Worm (Caenorhabditis elegans) whole organism, L2 larva: ENCODE results near the gene T22C8.1.

Source experiments
- C34F6.9 ChIP-seq: fragments of 150-350 bp; optimal IDR thresholded peaks from 2 replicates; lab custom pipeline; 2014; ENCODE audit warnings: missing biosample characterization, missing genetic modification characterization
- F13H6.1 ChIP-seq: sonication (generic microtip); optimal IDR thresholded peaks from 2 replicates; lab custom pipeline; 2016; ENCODE audit warnings: missing genetic modification characterization, missing compliant biosample characterization
- R02D3.7 ChIP-seq: fragments of 150-350 bp; optimal IDR thresholded peaks from 2 replicates; lab custom pipeline; 2014; ENCODE audit warnings: missing biosample characterization, missing genetic modification characterization
- Y55F3AM.14 ChIP-seq: fragments of 200-800 bp; sonication (Bioruptor generic); optimal IDR thresholded peaks from 2 replicates; lab custom pipeline; 2018; ENCODE audit warnings: mild to moderate bottlenecking, missing genetic modification characterization, missing compliant biosample characterization
- ZK546.5 ChIP-seq: sonication (generic microtip); optimal IDR thresholded peaks from 2 replicates; lab custom pipeline; 2017; ENCODE audit warnings: missing biosample characterization, missing genetic modification characterization
- alr-1 ChIP-seq: fragments of 150-350 bp; optimal IDR thresholded peaks from 2 replicates; lab custom pipeline; 2014; ENCODE audit warnings: missing biosample characterization, missing genetic modification characterization
- aly-2 ChIP-seq: fragments of 150-350 bp; optimal IDR thresholded peaks from 2 replicates; lab custom pipeline; 2014; ENCODE audit warnings: missing biosample characterization, missing genetic modification characterization
- ama-1 ChIP-seq: fragments of 150-350 bp; optimal IDR thresholded peaks from 2 replicates; lab custom pipeline; 2018; ENCODE audit warnings: inconsistent platforms
- blmp-1 ChIP-seq: sonication (generic microtip); optimal IDR thresholded peaks from 2 replicates; lab custom pipeline; 2017; ENCODE audit warnings: missing genetic modification characterization, mild to moderate bottlenecking, missing compliant biosample characterization, antibody characterized with exemption, moderate library complexity; ENCODE audit not compliant: insufficient read depth
- ceh-16 ChIP-seq: fragments of 150-350 bp; optimal IDR thresholded peaks from 2 replicates; lab custom pipeline; 2014; ENCODE audit warnings: missing biosample characterization, missing genetic modification characterization
- ceh-82 ChIP-seq: fragments of 150-350 bp; optimal IDR thresholded peaks from 2 replicates; lab custom pipeline; 2014; ENCODE audit warnings: missing biosample characterization, missing genetic modification characterization
- crh-2 ChIP-seq: sonication (generic microtip); optimal IDR thresholded peaks from 2 replicates; lab custom pipeline; 2017; ENCODE audit warnings: missing biosample characterization, missing genetic modification characterization
- dmd-4 ChIP-seq: sonication (generic microtip); optimal IDR thresholded peaks from 2 replicates; lab custom pipeline; 2017; ENCODE audit warnings: missing biosample characterization, missing genetic modification characterization
- egl-27 ChIP-seq: sonication (generic microtip); optimal IDR thresholded peaks from 3 replicates; lab custom pipeline; 2017; ENCODE audit warnings: missing biosample characterization, missing genetic modification reagents, missing genetic modification characterization
- elt-1 ChIP-seq: fragments of 150-350 bp; optimal IDR thresholded peaks from 2 replicates; lab custom pipeline; 2014; ENCODE audit warnings: missing biosample characterization, missing genetic modification characterization
- elt-3 ChIP-seq: sonication (generic microtip); optimal IDR thresholded peaks from 2 replicates; lab custom pipeline; 2017; ENCODE audit warnings: missing biosample characterization, missing genetic modification characterization
- fos-1 ChIP-seq: fragments of 150-350 bp; optimal IDR thresholded peaks from 2 replicates; lab custom pipeline; 2014; ENCODE audit warnings: missing biosample characterization, missing genetic modification characterization
- gmeb-1 ChIP-seq: fragments of 150-350 bp; optimal IDR thresholded peaks from 2 replicates; lab custom pipeline; 2014; ENCODE audit warnings: missing biosample characterization, missing genetic modification characterization
- lin-11 ChIP-seq: fragments of 150-350 bp; sonication (generic microtip); optimal IDR thresholded peaks from 2 replicates; lab custom pipeline; 2014; ENCODE audit warnings: missing biosample characterization, missing genetic modification characterization, inconsistent platforms, mixed read lengths
- lin-13 ChIP-seq: fragments of 150-350 bp; optimal IDR thresholded peaks from 2 replicates; lab custom pipeline; 2014; ENCODE audit warnings: missing biosample characterization, missing genetic modification reagents, missing genetic modification characterization
- lin-39 ChIP-seq: fragments of 150-350 bp; optimal IDR thresholded peaks from 2 replicates; lab custom pipeline; 2014; ENCODE audit warnings: missing biosample characterization, missing genetic modification reagents, missing genetic modification characterization
- lsy-2 ChIP-seq, 2 experiments: fragments of 150-350 bp in 1 of 2; sonication (generic microtip) in 1 of 2; optimal IDR thresholded peaks; 2 replicates each; lab custom pipeline; 2014 to 2017; ENCODE audit warnings: missing biosample characterization in 2 of 2, missing genetic modification characterization in 2 of 2
- mab-5 ChIP-seq: fragments of 150-350 bp; optimal IDR thresholded peaks from 2 replicates; lab custom pipeline; 2014; ENCODE audit warnings: missing biosample characterization, missing genetic modification characterization
- mbf-1 ChIP-seq: sonication (generic microtip); optimal IDR thresholded peaks from 2 replicates; lab custom pipeline; 2017; ENCODE audit warnings: missing biosample characterization, missing genetic modification characterization
- mdl-1 ChIP-seq, 2 experiments: fragments of 150-350 bp in 1 of 2; sonication (generic microtip) in 1 of 2; optimal IDR thresholded peaks; 2 replicates each; lab custom pipeline; 2017; ENCODE audit warnings: missing biosample characterization in 2 of 2, missing genetic modification characterization in 2 of 2
- nhr-10 ChIP-seq: sonication (generic microtip); optimal IDR thresholded peaks from 2 replicates; lab custom pipeline; 2017; ENCODE audit warnings: missing biosample characterization, missing genetic modification characterization
- nhr-11 ChIP-seq: fragments of 150-350 bp; optimal IDR thresholded peaks from 2 replicates; lab custom pipeline; 2014; ENCODE audit warnings: missing biosample characterization, missing genetic modification characterization
- nhr-12 ChIP-seq: fragments of 150-350 bp; optimal IDR thresholded peaks from 2 replicates; lab custom pipeline; 2014; ENCODE audit warnings: missing biosample characterization, missing genetic modification characterization
- nhr-129 ChIP-seq: fragments of 150-350 bp; optimal IDR thresholded peaks from 2 replicates; lab custom pipeline; 2014; ENCODE audit warnings: missing biosample characterization, missing genetic modification characterization
- nhr-21 ChIP-seq: fragments of 150-350 bp; optimal IDR thresholded peaks from 2 replicates; lab custom pipeline; 2014; ENCODE audit warnings: missing biosample characterization, missing genetic modification characterization
- nhr-23 ChIP-seq: fragments of 150-350 bp; optimal IDR thresholded peaks from 2 replicates; lab custom pipeline; 2014; ENCODE audit warnings: missing biosample characterization, missing genetic modification reagents, missing genetic modification characterization
- nhr-237 ChIP-seq: fragments of 150-350 bp; optimal IDR thresholded peaks from 2 replicates; lab custom pipeline; 2014; ENCODE audit warnings: missing biosample characterization, missing genetic modification characterization
- nhr-25 ChIP-seq: fragments of 150-350 bp; sonication (generic microtip); optimal IDR thresholded peaks from 3 replicates; lab custom pipeline; 2014; ENCODE audit warnings: missing biosample characterization, missing genetic modification characterization
- nhr-6 ChIP-seq: fragments of 150-350 bp; optimal IDR thresholded peaks from 2 replicates; lab custom pipeline; 2014; ENCODE audit warnings: missing biosample characterization, missing genetic modification characterization
- nhr-77 ChIP-seq: fragments of 150-350 bp; optimal IDR thresholded peaks from 2 replicates; lab custom pipeline; 2014; ENCODE audit warnings: missing biosample characterization, missing genetic modification characterization
- peb-1 ChIP-seq: fragments of 150-350 bp; optimal IDR thresholded peaks from 2 replicates; lab custom pipeline; 2014; ENCODE audit warnings: missing biosample characterization, missing genetic modification characterization
- sem-4 ChIP-seq: fragments of 150-350 bp; optimal IDR thresholded peaks from 2 replicates; lab custom pipeline; 2014; ENCODE audit warnings: missing biosample characterization, missing genetic modification reagents, missing genetic modification characterization
- skn-1 ChIP-seq: sonication (generic microtip); optimal IDR thresholded peaks from 2 replicates; lab custom pipeline; 2017; ENCODE audit warnings: missing biosample characterization, missing genetic modification characterization
- sma-3 ChIP-seq: sonication (generic microtip); optimal IDR thresholded peaks from 2 replicates; lab custom pipeline; 2016; ENCODE audit warnings: missing genetic modification reagents, missing genetic modification characterization, missing compliant biosample characterization
- sma-9 ChIP-seq, 2 experiments: fragments of 150-350 bp in 1 of 2; sonication (generic microtip) in 1 of 2; optimal IDR thresholded peaks; 2 replicates each; lab custom pipeline; 2014 to 2016; ENCODE audit warnings: missing genetic modification characterization in 2 of 2, mild to moderate bottlenecking in 1 of 2, missing biosample characterization in 1 of 2, missing compliant biosample characterization in 1 of 2, missing genetic modification reagents in 1 of 2, moderate library complexity in 1 of 2
- snpc-4 ChIP-seq: fragments of 150-350 bp; optimal IDR thresholded peaks from 2 replicates; lab custom pipeline; 2014; ENCODE audit warnings: missing biosample characterization, missing genetic modification characterization
- unc-39 ChIP-seq: fragments of 150-350 bp; optimal IDR thresholded peaks from 2 replicates; lab custom pipeline; 2014; ENCODE audit warnings: missing biosample characterization, missing genetic modification characterization
- unc-55 ChIP-seq: fragments of 150-350 bp; sonication (generic microtip); optimal IDR thresholded peaks from 3 replicates; lab custom pipeline; 2014; ENCODE audit warnings: missing biosample characterization, missing genetic modification reagents, missing genetic modification characterization
- unc-62 ChIP-seq: fragments of 150-350 bp; optimal IDR thresholded peaks from 2 replicates; lab custom pipeline; 2014; ENCODE audit warnings: missing biosample characterization, missing genetic modification reagents, missing genetic modification characterization
- zag-1 ChIP-seq: fragments of 150-350 bp; optimal IDR thresholded peaks from 2 replicates; lab custom pipeline; 2014; ENCODE audit warnings: missing biosample characterization, missing genetic modification characterization
- ztf-1 ChIP-seq: fragments of 200-800 bp; sonication (Bioruptor generic); conservative IDR thresholded peaks from 2 replicates; pipeline ENCODE4 v1.3.6; 2022; ENCODE audit warnings: missing genetic modification characterization, missing compliant biosample characterization
- ztf-11 ChIP-seq: sonication (generic microtip); optimal IDR thresholded peaks from 2 replicates; lab custom pipeline; 2017; ENCODE audit warnings: missing biosample characterization, missing genetic modification characterization
- ztf-4 ChIP-seq: fragments of 150-350 bp; optimal IDR thresholded peaks from 2 replicates; lab custom pipeline; 2014; ENCODE audit warnings: missing biosample characterization, missing genetic modification characterization

T22C8.1 gene

DNA sequence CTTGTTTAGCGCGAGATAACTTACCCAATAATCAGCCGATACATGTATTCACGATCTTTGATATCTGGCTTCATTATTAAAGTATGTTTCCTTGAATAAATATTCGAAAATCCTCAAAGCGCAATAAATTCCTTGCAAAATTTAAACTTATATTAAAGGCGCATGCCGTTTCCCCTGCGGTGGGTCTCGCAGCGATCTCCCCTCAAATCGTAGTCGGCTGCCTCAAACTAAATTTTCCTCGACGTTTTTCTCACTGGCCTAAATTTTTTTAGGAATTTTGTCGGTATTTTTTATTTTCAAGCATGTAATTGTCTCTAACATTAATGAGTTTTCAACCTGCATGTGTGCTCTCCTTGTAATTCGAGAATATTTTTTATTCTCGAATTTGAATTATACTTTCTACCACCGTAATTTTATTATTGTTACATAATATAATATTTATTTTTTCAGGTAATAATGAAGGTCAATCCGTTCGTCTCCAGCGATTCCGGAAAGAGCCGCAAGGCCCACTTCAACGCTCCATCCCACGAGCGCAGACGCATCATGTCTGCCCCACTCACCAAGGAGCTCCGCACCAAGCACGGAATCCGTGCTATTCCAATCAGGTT, 10.1 kb upstream of the T22C8.1 start, which contains the start of the genes cpf-1 and rpl-26:
Gene cpf-1, minus strand, starts transcription at position 104 of the 608 bp plus-strand sequence.
Gene rpl-26, plus strand, starts transcription at position 449 of the 608 bp plus-strand sequence.
- TF ChIP-seq lin-39 (tag; lab: Kevin White, UChicago) (no peak), zag-1 (tag; lab: Kevin White, UChicago) (no peak), C34F6.9 (tag; lab: Kevin White, UChicago) (peak; percentile 77), sma-3 (GFP tag; lab: Kevin White, UChicago) (peak; percentile 4), elt-3 (tag; lab: Kevin White, UChicago) (no peak), unc-39 (tag; lab: Kevin White, UChicago) (no peak), nhr-237 (no peak), mbf-1 (tag; lab: Kevin White, UChicago) (no peak), lin-11 (tag; lab: Kevin White, UChicago) (no peak), ztf-11 (no peak), nhr-129 (tag; lab: Kevin White, UChicago) (peak; percentile 47), alr-1 (tag; lab: Kevin White, UChicago) (no peak), R02D3.7 (tag; lab: Kevin White, UChicago) (no peak), lin-13 (no peak), skn-1 (no peak), ceh-16 (no peak), Y55F3AM.14 (GFP tag; lab: Kevin White, UChicago) (no peak), blmp-1 (tag; lab: Kevin White, UChicago) (no peak), unc-55 (GFP tag; lab: Kevin White, UChicago) (peak; percentile 75), nhr-10 (tag; lab: Kevin White, UChicago) (no peak), ztf-4 (tag; lab: Kevin White, UChicago) (no peak), fos-1 (peak; percentile 33), ama-1 (lab: Kevin White, UChicago) (no peak), nhr-21 (tag; lab: Kevin White, UChicago) (no peak), elt-1 (tag; lab: Kevin White, UChicago) (no peak), gmeb-1 (tag; lab: Kevin White, UChicago) (peak; percentile 71), mab-5 (no peak), sma-9 (GFP tag; optimal IDR thresholded peaks at IDR 0.05; lab: Kevin White, UChicago) (peak; percentile 24), sma-9 (tag; optimal IDR thresholded peaks at IDR 0.05; lab: Kevin White, UChicago) (no peak), snpc-4 (tag; lab: Kevin White, UChicago) (peak; percentile 75), nhr-11 (no peak), sem-4 (peak; percentile 49), aly-2 (tag; lab: Kevin White, UChicago) (no peak), lsy-2 (tag; optimal IDR thresholded peaks at IDR 0.05; lab: Kevin White, UChicago) (peak; percentile 22 to 89), nhr-23 (no peak), ZK546.5 (tag; lab: Kevin White, UChicago) (no peak), ceh-82 (tag; lab: Kevin White, UChicago) (no peak), peb-1 (tag; lab: Kevin White, UChicago) (no peak), unc-62 (GFP tag; lab: Kevin White, UChicago) (no peak), egl-27 (tag; lab: Kevin White, UChicago) (no peak), F13H6.1 (tag; lab: Kevin White, UChicago) (no peak), crh-2 (tag; lab: Kevin White, UChicago) (peak; percentile 60), ztf-1 (no peak), nhr-25 (tag; lab: Kevin White, UChicago) (no peak), dmd-4 (tag; lab: Kevin White, UChicago) (no peak), nhr-6 (tag; lab: Kevin White, UChicago) (no peak), mdl-1 (tag; optimal IDR thresholded peaks at IDR 0.05; lab: Kevin White, UChicago) (no peak), nhr-77 (tag; lab: Kevin White, UChicago) (no peak), nhr-12 (tag; lab: Kevin White, UChicago) (no peak)
